Worm (Caenorhabditis elegans) whole organism, mixed stage, embryonic: ENCODE data around the gene Y57G11C.1147.
A peak's percentile ranks its signal among the peaks of the same experiment; 100 is the strongest.

Source experiments
- M03D4.4 ChIP-seq: sonication (generic microtip); optimal IDR thresholded peaks from 2 replicates; lab custom pipeline; 2017; ENCODE audit warnings: mild to moderate bottlenecking, missing genetic modification characterization, missing compliant biosample characterization
- bed-3 ChIP-seq: fragments of 200-800 bp; sonication (Bioruptor generic); optimal IDR thresholded peaks from 3 replicates; lab custom pipeline; 2018; ENCODE audit warnings: mild to moderate bottlenecking, missing genetic modification characterization, moderate library complexity, missing compliant biosample characterization
- blmp-1 ChIP-seq: fragments of 150-350 bp; optimal IDR thresholded peaks from 2 replicates; lab custom pipeline; 2014; ENCODE audit warnings: missing biosample characterization, missing genetic modification characterization
- ceh-39 ChIP-seq: fragments of 150-350 bp; optimal IDR thresholded peaks from 2 replicates; lab custom pipeline; 2014; ENCODE audit warnings: missing biosample characterization, missing genetic modification characterization
- ceh-43 ChIP-seq: fragments of 200-800 bp; sonication (Bioruptor generic); optimal IDR thresholded peaks from 2 replicates; lab custom pipeline; 2018; ENCODE audit warnings: mild to moderate bottlenecking, missing genetic modification characterization, moderate library complexity, missing compliant biosample characterization
- ceh-83 ChIP-seq: fragments of 200-800 bp; sonication (Bioruptor generic); optimal IDR thresholded peaks from 2 replicates; lab custom pipeline; 2018; ENCODE audit warnings: mild to moderate bottlenecking, missing genetic modification characterization, missing compliant biosample characterization
- ces-1 ChIP-seq: fragments of 150-350 bp; optimal IDR thresholded peaks from 2 replicates; lab custom pipeline; 2014; ENCODE audit warnings: missing biosample characterization, missing genetic modification reagents, missing genetic modification characterization
- cnd-1 ChIP-seq: fragments of 200-800 bp; sonication (Bioruptor generic); optimal IDR thresholded peaks from 2 replicates; lab custom pipeline; 2018; ENCODE audit warnings: mild to moderate bottlenecking, missing genetic modification characterization, missing compliant biosample characterization
- drap-1 ChIP-seq: fragments of 200-800 bp; sonication (Bioruptor generic); optimal IDR thresholded peaks from 3 replicates; lab custom pipeline; 2018; ENCODE audit warnings: mild to moderate bottlenecking, missing genetic modification characterization, missing compliant biosample characterization
- elt-1 ChIP-seq: sonication (generic microtip); optimal IDR thresholded peaks from 2 replicates; lab custom pipeline; 2017; ENCODE audit warnings: missing genetic modification characterization, mild to moderate bottlenecking, missing compliant biosample characterization, antibody characterized with exemption, moderate library complexity, borderline replicate concordance; ENCODE audit not compliant: insufficient read depth
- elt-3 ChIP-seq: fragments of 150-350 bp; optimal IDR thresholded peaks from 2 replicates; lab custom pipeline; 2014; ENCODE audit warnings: missing biosample characterization, missing genetic modification characterization
- flh-1 ChIP-seq: fragments of 200-800 bp; sonication (Bioruptor generic); optimal IDR thresholded peaks from 2 replicates; lab custom pipeline; 2018; ENCODE audit warnings: mild to moderate bottlenecking, missing genetic modification characterization, moderate library complexity, missing compliant biosample characterization
- ham-2 ChIP-seq: fragments of 200-800 bp; sonication (Bioruptor generic); optimal IDR thresholded peaks from 2 replicates; lab custom pipeline; 2018; ENCODE audit warnings: mild to moderate bottlenecking, missing genetic modification characterization, missing compliant biosample characterization
- hlh-1 ChIP-seq: fragments of 150-350 bp; optimal IDR thresholded peaks from 2 replicates; lab custom pipeline; 2014; ENCODE audit warnings: missing biosample characterization, missing genetic modification reagents, missing genetic modification characterization
- lin-13 ChIP-seq: fragments of 150-350 bp; optimal IDR thresholded peaks from 2 replicates; lab custom pipeline; 2014; ENCODE audit warnings: missing biosample characterization, missing genetic modification characterization
- lin-32 ChIP-seq: fragments of 200-800 bp; sonication (Bioruptor generic); optimal IDR thresholded peaks from 2 replicates; lab custom pipeline; 2018; ENCODE audit warnings: mild to moderate bottlenecking, missing genetic modification characterization, missing compliant biosample characterization
- lsy-2 ChIP-seq: fragments of 150-350 bp; optimal IDR thresholded peaks from 2 replicates; lab custom pipeline; 2014; ENCODE audit warnings: missing biosample characterization, missing genetic modification characterization
- mab-5 ChIP-seq: fragments of 150-350 bp; optimal IDR thresholded peaks from 2 replicates; lab custom pipeline; 2014; ENCODE audit warnings: missing biosample characterization, missing genetic modification characterization
- mep-1 ChIP-seq: fragments of 150-350 bp; optimal IDR thresholded peaks from 2 replicates; lab custom pipeline; 2017; ENCODE audit warnings: missing biosample characterization, missing genetic modification reagents, missing genetic modification characterization, inconsistent platforms
- mls-2 ChIP-seq: sonication (generic microtip); optimal IDR thresholded peaks from 2 replicates; lab custom pipeline; 2016; ENCODE audit warnings: mild to moderate bottlenecking, missing genetic modification characterization, moderate library complexity, missing compliant biosample characterization
- nhr-12 ChIP-seq: fragments of 150-350 bp; optimal IDR thresholded peaks from 2 replicates; lab custom pipeline; 2014; ENCODE audit warnings: missing biosample characterization, missing genetic modification characterization
- nhr-2 ChIP-seq: fragments of 150-350 bp; optimal IDR thresholded peaks from 2 replicates; lab custom pipeline; 2014; ENCODE audit warnings: missing biosample characterization, missing genetic modification characterization
- nhr-237 ChIP-seq: fragments of 150-350 bp; optimal IDR thresholded peaks from 2 replicates; lab custom pipeline; 2014; ENCODE audit warnings: missing biosample characterization, missing genetic modification characterization
- nhr-28 ChIP-seq: fragments of 150-350 bp; optimal IDR thresholded peaks from 2 replicates; lab custom pipeline; 2014; ENCODE audit warnings: missing biosample characterization, missing genetic modification characterization
- nhr-76 ChIP-seq: sonication (generic microtip); optimal IDR thresholded peaks from 2 replicates; lab custom pipeline; 2017; ENCODE audit warnings: missing biosample characterization, missing genetic modification characterization
- pha-4 ChIP-seq: fragments of 150-350 bp; optimal IDR thresholded peaks from 2 replicates; lab custom pipeline; 2018; ENCODE audit warnings: missing biosample characterization, missing genetic modification reagents, missing genetic modification characterization
- sem-2 ChIP-seq: fragments of 200-800 bp; sonication (Bioruptor generic); optimal IDR thresholded peaks from 2 replicates; lab custom pipeline; 2018; ENCODE audit warnings: mild to moderate bottlenecking, missing genetic modification characterization, missing compliant biosample characterization
- snpc-4 ChIP-seq: fragments of 150-350 bp; optimal IDR thresholded peaks from 2 replicates; lab custom pipeline; 2014; ENCODE audit warnings: missing biosample characterization, missing genetic modification characterization
- sptf-1 ChIP-seq: sonication (generic microtip); optimal IDR thresholded peaks from 2 replicates; lab custom pipeline; 2017; ENCODE audit warnings: mild to moderate bottlenecking, missing genetic modification characterization, moderate library complexity, missing compliant biosample characterization
- tbx-8 ChIP-seq: fragments of 200-800 bp; sonication (Bioruptor generic); optimal IDR thresholded peaks from 2 replicates; lab custom pipeline; 2018; ENCODE audit warnings: mild to moderate bottlenecking, missing genetic modification characterization, moderate library complexity, missing compliant biosample characterization
- unc-120 ChIP-seq: sonication (generic microtip); optimal IDR thresholded peaks from 2 replicates; lab custom pipeline; 2017; ENCODE audit warnings: missing genetic modification characterization, missing compliant biosample characterization; ENCODE audit not compliant: poor library complexity, severe bottlenecking
- unc-39 ChIP-seq: fragments of 150-350 bp; optimal IDR thresholded peaks from 2 replicates; lab custom pipeline; 2014; ENCODE audit warnings: missing biosample characterization, missing genetic modification characterization
- unc-62 ChIP-seq: fragments of 150-350 bp; optimal IDR thresholded peaks from 2 replicates; lab custom pipeline; 2014; ENCODE audit warnings: missing biosample characterization, missing genetic modification reagents, missing genetic modification characterization
- zip-8 ChIP-seq: fragments of 150-350 bp; optimal IDR thresholded peaks from 2 replicates; lab custom pipeline; 2014; ENCODE audit warnings: missing biosample characterization, missing genetic modification characterization
- ztf-11 ChIP-seq: fragments of 150-350 bp; optimal IDR thresholded peaks from 2 replicates; lab custom pipeline; 2014; ENCODE audit warnings: missing biosample characterization, missing genetic modification characterization

Y57G11C.1147 gene

ce11 chrIV:14829026-14829425 is 31.7 kb upstream of the Y57G11C.1147 start, which contains the start of gene hhat-2:
TSS of gene hhat-2 (minus strand) at chrIV:14829126.
- TF ChIP-seq cnd-1 (no peak), ztf-11 (no peak), flh-1 (GFP tag; lab: Kevin White, UChicago) (no peak), sem-2 (GFP tag; lab: Kevin White, UChicago) (no peak), ham-2 (GFP tag; lab: Kevin White, UChicago) (no peak), zip-8 (no peak), bed-3 (GFP tag; lab: Kevin White, UChicago) (no peak), nhr-237 (tag; lab: Kevin White, UChicago) (no peak), ceh-83 (no peak), ceh-39 (no peak)

ce11 chrIV:14828218-14828617 is 30.9 kb upstream of the Y57G11C.1147 start:
- TF ChIP-seq ham-2 (GFP tag; lab: Kevin White, UChicago) (no peak), blmp-1 (tag; lab: Kevin White, UChicago) (no peak), sptf-1 (tag; lab: Kevin White, UChicago) (no peak), ceh-83 (no peak), elt-3 (no peak), lin-32 (GFP tag; lab: Kevin White, UChicago) (no peak), bed-3 (GFP tag; lab: Kevin White, UChicago) (no peak), ztf-11 (no peak), nhr-237 (tag; lab: Kevin White, UChicago) (no peak), cnd-1 (no peak), drap-1 (no peak), M03D4.4 (tag; lab: Kevin White, UChicago) (no peak), lin-13 (no peak), ceh-43 (GFP tag; lab: Kevin White, UChicago) (no peak), elt-1 (tag; lab: Kevin White, UChicago) (no peak), unc-120 (tag; lab: Kevin White, UChicago) (no peak), snpc-4 (tag; lab: Kevin White, UChicago) (no peak), nhr-12 (no peak), pha-4 (tag; lab: Kevin White, UChicago) (no peak)

- no peak for TF ChIP-seq unc-39
- no peak for TF ChIP-seq pha-4 (tag; lab: Kevin White, UChicago)
- TF ChIP-seq snpc-4 (tag; lab: Kevin White, UChicago) = no peak
- no peak for TF ChIP-seq cnd-1
Observed at ce11 chrIV:14826151-14826757, 28.9 kb upstream of the Y57G11C.1147 start.

- TF ChIP-seq nhr-76 (tag; lab: Kevin White, UChicago) = no peak
- TF ChIP-seq nhr-2 = no peak
- TF ChIP-seq elt-1 (tag; lab: Kevin White, UChicago) = no peak
- TF ChIP-seq cnd-1 = no peak
- TF ChIP-seq hlh-1 (tag; lab: Kevin White, UChicago) = no peak
- no peak for TF ChIP-seq bed-3 (GFP tag; lab: Kevin White, UChicago)
- no peak for TF ChIP-seq drap-1
- TF ChIP-seq ces-1 (GFP tag; lab: Kevin White, UChicago) = no peak
- no peak for TF ChIP-seq ceh-83
- TF ChIP-seq mep-1 (tag; lab: Kevin White, UChicago) = no peak
- TF ChIP-seq tbx-8 (GFP tag; lab: Kevin White, UChicago) = no peak
- no peak for TF ChIP-seq nhr-28 (tag; lab: Kevin White, UChicago)
Observed at ce11 chrIV:14825379-14825778, 28.1 kb upstream of the Y57G11C.1147 start, which contains the start of gene rps-18. TSS of gene rps-18 (plus strand) at chrIV:14825679.

ce11 chrIV:14824878-14825352 is 27.6 kb upstream of the Y57G11C.1147 start, which contains the start of gene sec-61.A:
TSS of gene sec-61.A (minus strand) at chrIV:14825264.
- no peak for TF ChIP-seq elt-1 (tag; lab: Kevin White, UChicago)
- no peak for TF ChIP-seq lin-32 (GFP tag; lab: Kevin White, UChicago)
- TF ChIP-seq M03D4.4 (tag; lab: Kevin White, UChicago) = peak; percentile 61
- TF ChIP-seq zip-8 = no peak
- peak; percentile 49 for TF ChIP-seq sptf-1 (tag; lab: Kevin White, UChicago)
- TF ChIP-seq ceh-39 = peak; percentile 69
- no peak for TF ChIP-seq ham-2 (GFP tag; lab: Kevin White, UChicago)
- no peak for TF ChIP-seq ceh-43 (GFP tag; lab: Kevin White, UChicago)
- no peak for TF ChIP-seq hlh-1 (tag; lab: Kevin White, UChicago)
- no peak for TF ChIP-seq sem-2 (GFP tag; lab: Kevin White, UChicago)
- no peak for TF ChIP-seq unc-39
- no peak for TF ChIP-seq unc-62 (GFP tag; lab: Kevin White, UChicago)
- no peak for TF ChIP-seq elt-3
- no peak for TF ChIP-seq nhr-12
- no peak for TF ChIP-seq blmp-1 (tag; lab: Kevin White, UChicago)
- peak; percentile 46 for TF ChIP-seq cnd-1
- peak; percentile 97 for TF ChIP-seq lsy-2 (tag; lab: Kevin White, UChicago)
- no peak for TF ChIP-seq tbx-8 (GFP tag; lab: Kevin White, UChicago)
- no peak for TF ChIP-seq nhr-28 (tag; lab: Kevin White, UChicago)
- TF ChIP-seq mab-5 = no peak
- TF ChIP-seq nhr-2 = no peak
- no peak for TF ChIP-seq bed-3 (GFP tag; lab: Kevin White, UChicago)
- TF ChIP-seq snpc-4 (tag; lab: Kevin White, UChicago) = no peak
- TF ChIP-seq ceh-83 = peak; percentile 35
- peak; percentile 83 for TF ChIP-seq nhr-237 (tag; lab: Kevin White, UChicago)
- TF ChIP-seq drap-1 = peak; percentile 41
- TF ChIP-seq lin-13 = peak; percentile 68
- no peak for TF ChIP-seq nhr-76 (tag; lab: Kevin White, UChicago)
- peak; percentile 46 for TF ChIP-seq unc-120 (tag; lab: Kevin White, UChicago)
- peak; percentile 64 for TF ChIP-seq ces-1 (GFP tag; lab: Kevin White, UChicago)
- TF ChIP-seq mep-1 (tag; lab: Kevin White, UChicago) = peak; percentile 35
- no peak for TF ChIP-seq flh-1 (GFP tag; lab: Kevin White, UChicago)
- TF ChIP-seq ztf-11 = no peak
- TF ChIP-seq pha-4 (tag; lab: Kevin White, UChicago) = no peak
- no peak for TF ChIP-seq mls-2 (tag; lab: Kevin White, UChicago)
